Worm (Caenorhabditis elegans) whole organism, late embryonic: Measurements from ENCODE around the gene C31H2.3.

Experiments used
- ama-1 ChIP-seq: fragments of 150-350 bp; optimal IDR thresholded peaks from 2 replicates; lab custom pipeline; 2014
- ceh-34 ChIP-seq: sonication (generic microtip); optimal IDR thresholded peaks from 2 replicates; lab custom pipeline; 2016; ENCODE audit warnings: mild to moderate bottlenecking, missing genetic modification characterization, missing compliant biosample characterization
- dve-1 ChIP-seq: sonication (generic microtip); optimal IDR thresholded peaks from 2 replicates; lab custom pipeline; 2017; ENCODE audit warnings: antibody characterized with exemption, mild to moderate bottlenecking, missing genetic modification characterization, missing compliant biosample characterization
- elt-2 ChIP-seq: sonication (generic microtip); optimal IDR thresholded peaks from 2 replicates; lab custom pipeline; 2016; ENCODE audit warnings: missing genetic modification reagents, missing genetic modification characterization, missing compliant biosample characterization
- hlh-30 ChIP-seq: sonication (generic microtip); optimal IDR thresholded peaks from 2 replicates; lab custom pipeline; 2017; ENCODE audit warnings: antibody characterized with exemption, missing genetic modification characterization, missing compliant biosample characterization; ENCODE audit not compliant: insufficient read depth
- lin-11 ChIP-seq: fragments of 200-800 bp; sonication (Bioruptor generic); optimal IDR thresholded peaks from 2 replicates; lab custom pipeline; 2018; ENCODE audit warnings: mild to moderate bottlenecking, missing genetic modification characterization, missing compliant biosample characterization
- nhr-11 ChIP-seq: fragments of 150-350 bp; optimal IDR thresholded peaks from 2 replicates; lab custom pipeline; 2014; ENCODE audit warnings: missing biosample characterization, missing genetic modification characterization
- pag-3 ChIP-seq: sonication (generic microtip); optimal IDR thresholded peaks from 2 replicates; lab custom pipeline; 2016; ENCODE audit warnings: missing compliant biosample characterization, missing genetic modification characterization, borderline replicate concordance
- pha-4 ChIP-seq: fragments of 150-350 bp; optimal IDR thresholded peaks from 2 replicates; lab custom pipeline; 2018; ENCODE audit warnings: missing biosample characterization, missing genetic modification reagents, missing genetic modification characterization
- pqm-1 ChIP-seq: sonication (generic microtip); optimal IDR thresholded peaks from 2 replicates; lab custom pipeline; 2016; ENCODE audit warnings: missing genetic modification characterization, missing compliant biosample characterization
- tbx-2 ChIP-seq: sonication (generic microtip); optimal IDR thresholded peaks from 2 replicates; lab custom pipeline; 2016; ENCODE audit warnings: missing genetic modification characterization, missing compliant biosample characterization
- unc-42 ChIP-seq: sonication (generic microtip); optimal IDR thresholded peaks from 2 replicates; lab custom pipeline; 2016; ENCODE audit warnings: missing genotype, missing genetic modification characterization, missing compliant biosample characterization
- unc-55 ChIP-seq: sonication (generic microtip); optimal IDR thresholded peaks from 2 replicates; lab custom pipeline; 2017; ENCODE audit warnings: missing biosample characterization, missing genetic modification reagents, missing genetic modification characterization
- unc-86 ChIP-seq: sonication (generic microtip); optimal IDR thresholded peaks from 2 replicates; lab custom pipeline; 2016; ENCODE audit warnings: missing genetic modification characterization, missing compliant biosample characterization

DNA sequence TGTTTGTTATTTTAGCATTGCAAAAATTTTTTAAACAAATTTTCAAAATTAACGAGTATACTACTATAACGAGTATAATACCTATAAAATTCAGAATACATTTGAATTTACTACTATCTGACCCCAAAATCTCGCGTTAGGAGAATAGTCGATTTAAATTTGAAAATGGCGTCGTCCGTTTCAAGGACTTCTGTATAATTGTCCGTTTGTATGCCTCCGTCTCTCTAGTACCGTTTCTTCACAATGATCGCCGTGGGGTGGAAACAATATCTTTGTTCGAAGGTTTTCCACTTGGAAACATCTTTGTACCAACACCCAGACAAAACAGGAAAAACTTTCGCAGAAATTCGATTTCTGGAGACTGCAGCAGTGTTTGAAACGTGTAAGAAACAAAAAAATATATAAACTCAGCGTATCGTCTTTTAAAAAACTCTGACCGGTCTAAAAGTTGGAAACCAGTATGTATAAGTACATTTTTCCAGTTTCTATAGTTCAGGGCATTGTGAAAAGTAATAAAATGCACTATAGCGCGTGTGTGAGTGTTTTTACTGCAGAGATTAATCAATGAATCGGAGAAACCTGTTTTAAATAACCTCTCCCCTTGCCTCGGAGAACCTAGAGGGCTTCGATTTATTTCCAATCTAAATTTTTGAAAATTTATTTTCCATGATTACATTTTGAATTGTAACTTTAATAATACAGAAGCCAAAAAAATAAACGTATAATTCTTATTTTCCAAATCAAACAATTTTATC lies 16.3 kb downstream of the C31H2.3 start:
- TF ChIP-seq unc-86 (tag; lab: Kevin White, UChicago) = no peak
- no peak for TF ChIP-seq ceh-34 (tag; lab: Kevin White, UChicago)
- no peak for TF ChIP-seq tbx-2 (tag; lab: Kevin White, UChicago)
- TF ChIP-seq pqm-1 (tag; lab: Kevin White, UChicago) = no peak
- no peak for TF ChIP-seq nhr-11 (tag; lab: Kevin White, UChicago)
- no peak for TF ChIP-seq dve-1 (tag; lab: Kevin White, UChicago)
- TF ChIP-seq hlh-30 (tag; lab: Kevin White, UChicago) = no peak
- TF ChIP-seq elt-2 (tag; lab: Kevin White, UChicago) = no peak
- TF ChIP-seq unc-55 (GFP tag; lab: Kevin White, UChicago) = no peak
- no peak for TF ChIP-seq ama-1 (lab: Kevin White, UChicago)
- TF ChIP-seq unc-42 (tag; lab: Kevin White, UChicago) = no peak
- no peak for TF ChIP-seq lin-11 (tag; lab: Kevin White, UChicago)
- no peak for TF ChIP-seq pag-3 (tag; lab: Kevin White, UChicago)
- TF ChIP-seq pha-4 (tag; lab: Kevin White, UChicago) = no peak
